Fruit fly (Drosophila melanogaster): ENCODE results near the gene Dci.

Dci gene

DNA sequence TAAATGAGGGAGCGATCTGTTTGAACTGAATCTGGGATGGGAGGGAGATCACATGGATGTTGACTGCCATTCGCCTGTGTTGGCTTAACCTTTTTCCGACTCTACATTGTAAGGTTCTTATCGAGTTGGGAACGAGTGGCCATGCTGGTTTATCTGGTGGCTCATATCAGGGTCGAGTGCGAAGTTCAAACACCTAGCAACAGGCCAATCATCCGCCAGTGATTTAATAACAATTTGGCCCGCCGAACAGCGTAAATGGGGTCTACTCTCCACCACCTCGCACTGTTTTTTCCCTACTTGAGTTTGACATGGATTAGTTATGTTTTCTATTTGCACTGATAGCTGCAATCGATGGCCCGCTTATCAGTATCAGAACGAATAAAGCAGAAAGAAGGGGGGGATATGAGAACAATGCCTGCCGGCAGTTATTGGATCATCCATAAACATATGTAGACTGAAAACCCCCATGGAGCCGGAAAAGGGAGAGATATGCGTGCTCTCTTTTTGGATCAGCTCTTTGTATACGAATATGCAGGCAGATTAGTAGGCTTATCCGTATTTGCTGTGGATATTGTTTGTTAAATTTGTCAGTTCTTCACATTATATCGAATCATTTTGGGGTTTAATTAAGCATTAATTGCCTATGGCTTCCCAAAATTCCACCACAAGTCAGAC is 36.4 kb downstream of the Dci start (continued):
- TF ChIP-seq ap (GFP tag; IDR thresholded peaks at IDR 0.05) = no peak
- no peak for TF ChIP-seq CG13123 (GFP tag; optimal IDR thresholded peaks at IDR 0.05)
- TF ChIP-seq CoRest (tag; optimal IDR thresholded peaks at IDR 0.05) = no peak
- TF ChIP-seq kni (GFP tag; optimal IDR thresholded peaks at IDR 0.05) = peak; percentile 9
- TF ChIP-seq CG18262 (tag; optimal IDR thresholded peaks at IDR 0.05) = peak; percentile 11
- no peak for TF ChIP-seq fru (optimal IDR thresholded peaks at IDR 0.05)
- TF ChIP-seq CG13775 (GFP tag; optimal IDR thresholded peaks at IDR 0.05) = no peak
- TF ChIP-seq Mrtf (GFP tag; IDR thresholded peaks at IDR 0.05) = no peak
- peak; percentile 29 for TF ChIP-seq Hmr (GFP tag; optimal IDR thresholded peaks at IDR 0.05)
- no peak for TF ChIP-seq CG4424 (GFP tag; optimal IDR thresholded peaks at IDR 0.05)
- TF ChIP-seq Gug (GFP tag; IDR thresholded peaks at IDR 0.05) = no peak
- no peak for TF ChIP-seq knrl (GFP tag; IDR thresholded peaks at IDR 0.05; ENCODE audit: partially characterized antibody)
- no peak for TF ChIP-seq sr (GFP tag; IDR thresholded peaks at IDR 0.05)
- TF ChIP-seq sob (GFP tag; IDR thresholded peaks at IDR 0.05) = no peak
- TF ChIP-seq CG2202 (tag; optimal IDR thresholded peaks at IDR 0.05) = no peak
- no peak for TF ChIP-seq CG18764 (GFP tag; optimal IDR thresholded peaks at IDR 0.05)
- TF ChIP-seq Med (GFP tag) = peak; percentile 54
- TF ChIP-seq Ssrp (tag; optimal IDR thresholded peaks at IDR 0.05) = no peak
- no peak for TF ChIP-seq CG33557 (GFP tag; optimal IDR thresholded peaks at IDR 0.05)
- TF ChIP-seq CG18599 (GFP tag; optimal IDR thresholded peaks at IDR 0.05) = peak; percentile 32
- no peak for TF ChIP-seq CG11695 (GFP tag; IDR thresholded peaks at IDR 0.05)
- TF ChIP-seq CG33213 (GFP tag; optimal IDR thresholded peaks at IDR 0.05) = no peak
- TF ChIP-seq jigr1 (GFP tag; IDR thresholded peaks at IDR 0.05) = no peak
- no peak for TF ChIP-seq CHES-1-like (GFP tag; optimal IDR thresholded peaks at IDR 0.05)
- no peak for TF ChIP-seq CG6654 (GFP tag; optimal IDR thresholded peaks at IDR 0.05)
- no peak for TF ChIP-seq Dref (GFP tag; IDR thresholded peaks at IDR 0.05)
- no peak for TF ChIP-seq lbe (GFP tag; optimal IDR thresholded peaks at IDR 0.05)
- no peak for TF ChIP-seq CrebB (tag; optimal IDR thresholded peaks at IDR 0.05)
- TF ChIP-seq Sry-δ (GFP tag; optimal IDR thresholded peaks at IDR 0.05) = no peak
- TF ChIP-seq fu2 (GFP tag; optimal IDR thresholded peaks at IDR 0.05) = no peak
- TF ChIP-seq Taf1 (GFP tag; IDR thresholded peaks at IDR 0.05) = no peak
- TF ChIP-seq CG12155 (GFP tag; optimal IDR thresholded peaks at IDR 0.05) = no peak
- TF ChIP-seq vvl (GFP tag; IDR thresholded peaks at IDR 0.05) = 0 out of 2 replicates have a peak, but pooled peaks have one; percentile 9

DNA sequence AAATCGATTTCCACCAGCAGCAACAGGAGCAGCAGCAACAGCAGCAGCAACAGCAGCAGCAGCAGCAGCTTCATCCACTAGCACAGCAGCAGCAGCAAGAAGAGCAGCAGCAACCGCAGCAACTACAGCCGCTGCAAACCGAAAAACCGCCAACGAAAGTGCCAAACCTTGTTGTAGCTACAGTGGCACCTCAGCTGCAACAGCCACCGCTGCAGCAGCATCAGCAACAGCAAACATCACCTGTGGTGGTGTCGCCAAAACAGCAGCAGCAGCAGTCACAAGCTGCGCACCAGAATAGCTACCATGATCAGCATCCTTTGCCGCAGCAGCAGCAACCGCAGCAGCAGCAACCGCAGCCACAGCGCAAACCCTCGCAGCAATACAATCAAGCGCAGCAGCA is 37.2 kb downstream of the Dci start:
- peak in 1 of 2 experiments; percentile 67 for TF ChIP-seq Dfd (GFP tag; optimal IDR thresholded peaks at IDR 0.05)
- no peak for TF ChIP-seq CG10565 (GFP tag; optimal IDR thresholded peaks at IDR 0.05)

DNA sequence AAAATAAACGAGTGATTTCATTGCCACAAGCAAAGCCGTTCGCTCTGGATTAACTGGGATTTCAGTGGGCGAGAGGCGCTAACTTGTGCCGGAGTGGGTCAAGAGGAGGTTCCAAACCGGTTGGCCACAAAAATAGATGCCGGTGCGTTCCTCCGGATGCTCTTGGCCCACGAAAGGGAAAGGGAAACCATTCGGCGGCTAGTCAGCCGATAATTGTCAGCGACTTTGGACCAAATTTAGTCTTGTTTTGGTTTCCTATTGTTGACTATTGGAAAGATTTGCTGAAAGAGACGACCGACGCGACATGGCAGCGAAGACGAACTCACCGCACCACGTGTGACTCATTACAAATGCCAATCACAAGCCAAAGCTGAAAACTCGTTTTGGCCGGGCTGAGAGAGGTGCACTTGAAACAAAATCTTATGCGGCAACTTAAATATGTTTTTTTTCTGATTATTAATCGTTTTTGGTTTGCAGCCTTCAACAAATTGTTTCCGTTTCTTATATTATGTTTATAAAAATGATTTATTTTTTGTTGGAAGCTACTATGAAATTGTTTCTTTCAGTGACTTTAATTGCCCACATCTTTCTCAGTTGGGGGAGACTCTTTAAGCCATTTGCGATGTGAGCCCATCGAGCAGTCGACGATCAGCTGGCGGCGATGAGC is 44.3 kb downstream of the Dci start, which contains the start of gene CG34056:
Gene CG34056 (plus strand): TSS at position 638 of the 667 bp plus-strand sequence.
- TF ChIP-seq D19A (tag; optimal IDR thresholded peaks at IDR 0.05) (peak; percentile 89), salm (tag; optimal IDR thresholded peaks at IDR 0.05) (peak; percentile 88), gsb-n (tag; optimal IDR thresholded peaks at IDR 0.05) (peak; percentile 91), CG7271 (tag; optimal IDR thresholded peaks at IDR 0.05) (peak; percentile 66), Hr39 (optimal IDR thresholded peaks at IDR 0.05) (no peak), her (GFP tag; optimal IDR thresholded peaks at IDR 0.05) (peak; percentile 24), Oli (tag; optimal IDR thresholded peaks at IDR 0.05) (peak; percentile 89), Max (GFP tag; optimal IDR thresholded peaks at IDR 0.05) (peak; percentile 92), CG4730 (GFP tag; IDR thresholded peaks at IDR 0.05) (peak; percentile 95), CG6813 (GFP tag; optimal IDR thresholded peaks at IDR 0.05) (peak; percentile 90), CG31224 (GFP tag; IDR thresholded peaks at IDR 0.05) (peak; percentile 92), psq (GFP tag; optimal IDR thresholded peaks at IDR 0.05) (peak; percentile 45), az2 (GFP tag; optimal IDR thresholded peaks at IDR 0.05) (peak; percentile 82), CG7963 (GFP tag; IDR thresholded peaks at IDR 0.05; ENCODE audit: partially characterized antibody) (no peak), CG2129 (GFP tag; IDR thresholded peaks at IDR 0.05; ENCODE audit: partially characterized antibody) (no peak)

Measured in whole organism, embryonic.